Fruit fly (Drosophila melanogaster): Measurements from ENCODE around the gene Prosbeta3.

Gene Prosbeta3

DNA sequence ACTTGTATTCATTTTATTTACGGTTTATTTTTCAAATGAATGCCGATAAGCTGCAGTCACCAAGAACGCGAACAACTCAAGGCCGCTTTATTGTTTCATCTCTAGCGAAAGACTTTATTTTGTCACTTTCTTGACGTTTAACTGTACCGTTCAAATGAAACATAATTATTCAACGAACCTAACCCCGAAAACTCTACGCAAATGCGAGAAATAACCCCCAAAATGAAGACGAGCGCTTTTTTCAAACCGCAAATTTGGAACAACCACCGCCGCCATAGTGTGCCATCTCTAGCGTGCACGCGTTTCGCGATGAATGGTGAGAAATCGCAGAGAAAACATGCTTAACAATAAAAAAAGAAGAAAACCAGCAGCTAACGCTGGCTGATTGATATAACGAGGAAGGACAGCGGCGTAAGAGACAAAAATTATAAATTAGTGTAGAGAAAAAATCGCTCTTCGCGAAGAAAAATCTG is 21.4 kb downstream of the Prosbeta3 start, which contains the start of gene CG11970 (continued):
- TF ChIP-seq CG10147 (GFP tag; optimal IDR thresholded peaks at IDR 0.05) (no peak), ken (GFP tag; IDR thresholded peaks at IDR 0.05) (no peak), CG10462 (GFP tag; optimal IDR thresholded peaks at IDR 0.05) (no peak), z (GFP tag; IDR thresholded peaks at IDR 0.05) (no peak), CG11695 (GFP tag; IDR thresholded peaks at IDR 0.05) (no peak), E2f1 (GFP tag; IDR thresholded peaks at IDR 0.05) (no peak), grau (tag; optimal IDR thresholded peaks at IDR 0.05) (peak; percentile 46), bsh (GFP tag; optimal IDR thresholded peaks at IDR 0.05) (no peak), trh (GFP tag; optimal IDR thresholded peaks at IDR 0.05) (no peak), lbe (GFP tag; optimal IDR thresholded peaks at IDR 0.05) (no peak), Hr39 (optimal IDR thresholded peaks at IDR 0.05) (no peak), Rx (GFP tag; IDR thresholded peaks at IDR 0.05) (no peak), hkb (optimal IDR thresholded peaks at IDR 0.05) (no peak), hkb (GFP tag; IDR thresholded peaks at IDR 0.05) (no peak), Med (GFP tag) (peak; percentile 89), fd64A (GFP tag; optimal IDR thresholded peaks at IDR 0.05) (no peak), bab2 (GFP tag; optimal IDR thresholded peaks at IDR 0.05) (peak; percentile 33), CG7839 (tag; optimal IDR thresholded peaks at IDR 0.05) (no peak), inv (GFP tag; IDR thresholded peaks at IDR 0.05; ENCODE audit: partially characterized antibody) (peak; percentile 48), tgo (GFP tag; IDR thresholded peaks at IDR 0.05) (peak; percentile 19; the same call in 1 of the 3 replicates), CG14965 (GFP tag; optimal IDR thresholded peaks at IDR 0.05; ENCODE audit: borderline replicate concordance) (no peak), TFAM (GFP tag; optimal IDR thresholded peaks at IDR 0.05) (no peak), HLH3B (GFP tag; IDR thresholded peaks at IDR 0.05) (no peak), CG15269 (tag; optimal IDR thresholded peaks at IDR 0.05) (no peak), cato (GFP tag; optimal IDR thresholded peaks at IDR 0.05; ENCODE audit: borderline replicate concordance) (no peak), dmrt11E (tag; optimal IDR thresholded peaks at IDR 0.05) (peak; percentile 22), CG17186 (GFP tag; optimal IDR thresholded peaks at IDR 0.05) (no peak), bowl (GFP tag; IDR thresholded peaks at IDR 0.05) (no peak), CG10274 (GFP tag; optimal IDR thresholded peaks at IDR 0.05) (no peak), CG2129 (GFP tag; IDR thresholded peaks at IDR 0.05; ENCODE audit: partially characterized antibody) (0 out of 2 replicates have a peak, but pooled peaks have one; percentile 10), pzg (GFP tag; optimal IDR thresholded peaks at IDR 0.05) (peak; percentile 57), run (tag; optimal IDR thresholded peaks at IDR 0.05) (no peak), CG8765 (GFP tag; IDR thresholded peaks at IDR 0.05) (no peak), ewg (GFP tag; optimal IDR thresholded peaks at IDR 0.05) (no peak), CG34376 (GFP tag; optimal IDR thresholded peaks at IDR 0.05) (peak; percentile 5), Fer1 (GFP tag; optimal IDR thresholded peaks at IDR 0.05) (no peak), CG2120 (GFP tag; optimal IDR thresholded peaks at IDR 0.05) (peak; percentile 68), CG33557 (GFP tag; optimal IDR thresholded peaks at IDR 0.05) (no peak), CG10366 (GFP tag; IDR thresholded peaks at IDR 0.05) (peak; percentile 26; the same call in 1 of the 2 replicates), exex (tag; optimal IDR thresholded peaks at IDR 0.05) (no peak), Sry-β (GFP tag; optimal IDR thresholded peaks at IDR 0.05) (peak; percentile 48), CG2199 (GFP tag; IDR thresholded peaks at IDR 0.05) (0 out of 3 replicates have a peak, but pooled peaks have one; percentile 49), CG12659 (GFP tag; optimal IDR thresholded peaks at IDR 0.05) (peak; percentile 30), Myb (GFP tag; optimal IDR thresholded peaks at IDR 0.05) (peak; percentile 64), esg (GFP tag; conservative IDR thresholded peaks at IDR 0.05) (no peak), CG10209 (GFP tag; optimal IDR thresholded peaks at IDR 0.05) (no peak), bigmax (GFP tag; optimal IDR thresholded peaks at IDR 0.05) (peak; percentile 91), Xbp1 (GFP tag; optimal IDR thresholded peaks at IDR 0.05) (peak; percentile 9), Dp (GFP tag; optimal IDR thresholded peaks at IDR 0.05) (peak; percentile 73), CG12071 (GFP tag; optimal IDR thresholded peaks at IDR 0.05) (no peak), chn (GFP tag; optimal IDR thresholded peaks at IDR 0.05) (no peak)

All from whole organism, embryonic.